Worm (Caenorhabditis elegans): ENCODE data around the gene F07E5.13.

F07E5.13 gene

ce11 chrII:2012698-2013097 lies 51.2 kb downstream of the F07E5.13 start, which contains the start of gene F59H6.15:
Gene F59H6.15 (plus strand): TSS chrII:2012998.
- no peak for TF ChIP-seq hlh-1 (tag; optimal IDR thresholded peaks at IDR 0.05)
- TF ChIP-seq mls-2 (tag; optimal IDR thresholded peaks at IDR 0.05), result no peak
- no peak for TF ChIP-seq ceh-83 (GFP tag; optimal IDR thresholded peaks at IDR 0.05)

ce11 chrII:2011179-2011578 lies 52.7 kb downstream of the F07E5.13 start:
- TF ChIP-seq nhr-28 (tag; optimal IDR thresholded peaks at IDR 0.05), result no peak
- no peak for TF ChIP-seq elt-1 (tag; optimal IDR thresholded peaks at IDR 0.05; ENCODE audit: borderline replicate concordance, insufficient read depth)
- no peak for TF ChIP-seq mab-5 (tag; optimal IDR thresholded peaks at IDR 0.05)
- no peak for TF ChIP-seq tbx-8 (GFP tag; optimal IDR thresholded peaks at IDR 0.05)
- no peak for TF ChIP-seq nhr-76 (tag; optimal IDR thresholded peaks at IDR 0.05)
- no peak for TF ChIP-seq mls-2 (tag; optimal IDR thresholded peaks at IDR 0.05)
- no peak for TF ChIP-seq ceh-83 (GFP tag; optimal IDR thresholded peaks at IDR 0.05)
- TF ChIP-seq ham-2 (GFP tag; optimal IDR thresholded peaks at IDR 0.05), result no peak
- no peak for TF ChIP-seq ceh-43 (GFP tag; optimal IDR thresholded peaks at IDR 0.05)
- no peak for TF ChIP-seq sem-2 (GFP tag; optimal IDR thresholded peaks at IDR 0.05)
- no peak for TF ChIP-seq ceh-39 (tag; optimal IDR thresholded peaks at IDR 0.05)
- TF ChIP-seq nhr-2 (tag; optimal IDR thresholded peaks at IDR 0.05), result no peak
- no peak for TF ChIP-seq nhr-237 (tag; optimal IDR thresholded peaks at IDR 0.05)
- no peak for TF ChIP-seq lsy-2 (tag; optimal IDR thresholded peaks at IDR 0.05)
- no peak for TF ChIP-seq sptf-1 (tag; optimal IDR thresholded peaks at IDR 0.05)
- TF ChIP-seq snpc-4 (tag; optimal IDR thresholded peaks at IDR 0.05), result no peak
